Worm (Caenorhabditis elegans) whole organism, L4 larva: Measurements from ENCODE around the gene C05G5.7.

Experiments
- F26F4.8 ChIP-seq: fragments of 200-800 bp; sonication (Bioruptor generic); conservative IDR thresholded peaks from 2 replicates; pipeline ENCODE4 v1.3.6; 2022; ENCODE audit warnings: missing genetic modification characterization, missing compliant biosample characterization
- F49E8.2 ChIP-seq: sonication (generic microtip); optimal IDR thresholded peaks from 2 replicates; lab custom pipeline; 2016; ENCODE audit warnings: missing compliant biosample characterization, mild to moderate bottlenecking, missing genetic modification characterization, borderline replicate concordance
- R02D3.7 ChIP-seq: fragments of 150-350 bp; sonication (generic microtip); optimal IDR thresholded peaks from 3 replicates; lab custom pipeline; 2014; ENCODE audit warnings: missing biosample characterization, missing genetic modification characterization
- T20F7.1 ChIP-seq: fragments of 200-800 bp; sonication (Bioruptor generic); optimal IDR thresholded peaks from 2 replicates; lab custom pipeline; 2018; ENCODE audit warnings: mild to moderate bottlenecking, missing genetic modification characterization, missing compliant biosample characterization
- Y105C5A.15 ChIP-seq: fragments of 200-800 bp; sonication (Bioruptor generic); IDR thresholded peaks from 2 replicates; pipeline ENCODE4 v1.3.6; 2022; ENCODE audit warnings: missing genetic modification characterization, missing compliant biosample characterization
- Y5F2A.4 ChIP-seq: fragments of 200-800 bp; sonication (Bioruptor generic); optimal IDR thresholded peaks from 2 replicates; lab custom pipeline; 2018; ENCODE audit warnings: mild to moderate bottlenecking, missing genetic modification characterization, missing compliant biosample characterization
- Y75B8A.6 ChIP-seq: fragments of 200-800 bp; sonication (Bioruptor generic); IDR thresholded peaks from 2 replicates; pipeline ENCODE4 v1.3.6; 2022; ENCODE audit warnings: missing genetic modification reagents, missing genetic modification characterization, missing compliant biosample characterization
- aha-1 ChIP-seq: fragments of 150-350 bp; peaks from one replicate; lab custom pipeline; 2014; ENCODE audit warnings: missing biosample characterization, missing genetic modification characterization
- aly-2 ChIP-seq: sonication (generic microtip); optimal IDR thresholded peaks from 2 replicates; lab custom pipeline; 2018; ENCODE audit warnings: missing biosample characterization, missing genetic modification characterization
- ceh-20 ChIP-seq: fragments of 200-800 bp; sonication (Bioruptor generic); IDR thresholded peaks from 2 replicates; pipeline ENCODE4 v1.3.6; 2022; ENCODE audit warnings: missing genetic modification reagents, missing genetic modification characterization, missing compliant biosample characterization
- ces-1 ChIP-seq: fragments of 150-350 bp; sonication (generic microtip); optimal IDR thresholded peaks from 4 replicates; lab custom pipeline; 2014; ENCODE audit warnings: missing biosample characterization, missing genetic modification reagents, missing genetic modification characterization
- cey-2 ChIP-seq: sonication (generic microtip); optimal IDR thresholded peaks from 3 replicates; lab custom pipeline; 2017; ENCODE audit warnings: missing genetic modification characterization, mild to moderate bottlenecking, missing compliant biosample characterization, antibody characterized with exemption, borderline replicate concordance; ENCODE audit not compliant: insufficient read depth
- ctbp-1 ChIP-seq: fragments of 200-800 bp; sonication (Bioruptor generic); IDR thresholded peaks from 2 replicates; pipeline ENCODE4 v1.3.6; 2022; ENCODE audit warnings: missing genetic modification reagents, missing genetic modification characterization, missing compliant biosample characterization
- daf-12 ChIP-seq: fragments of 150-350 bp; optimal IDR thresholded peaks from 2 replicates; lab custom pipeline; 2014; ENCODE audit warnings: missing biosample characterization, missing genetic modification reagents, missing genetic modification characterization
- daf-19 ChIP-seq: fragments of 200-800 bp; sonication (Bioruptor generic); conservative IDR thresholded peaks from 2 replicates; pipeline ENCODE4 v1.3.6; 2022; ENCODE audit warnings: missing genetic modification characterization, missing compliant biosample characterization
- dmd-8 ChIP-seq: fragments of 200-800 bp; sonication (Bioruptor generic); IDR thresholded peaks from 2 replicates; pipeline ENCODE4 v1.3.6; 2022; ENCODE audit warnings: missing genetic modification characterization, missing compliant biosample characterization
- dmd-9 ChIP-seq: fragments of 200-800 bp; sonication (Bioruptor generic); IDR thresholded peaks from 2 replicates; pipeline ENCODE4 v1.3.6; 2022; ENCODE audit warnings: missing genetic modification reagents, missing genetic modification characterization, missing compliant biosample characterization
- dpl-1 ChIP-seq: fragments of 150-350 bp; optimal IDR thresholded peaks from 2 replicates; lab custom pipeline; 2014; ENCODE audit warnings: missing biosample characterization, missing genetic modification reagents, missing genetic modification characterization
- egl-43 ChIP-seq: fragments of 200-800 bp; sonication (Bioruptor generic); IDR thresholded peaks from 2 replicates; pipeline ENCODE4 v1.3.6; 2022; ENCODE audit warnings: missing genetic modification reagents, missing genetic modification characterization, missing compliant biosample characterization
- fos-1 ChIP-seq: fragments of 150-350 bp; optimal IDR thresholded peaks from 2 replicates; lab custom pipeline; 2014; ENCODE audit warnings: missing biosample characterization, missing genetic modification characterization
- gei-8 ChIP-seq: fragments of 200-800 bp; sonication (Bioruptor generic); optimal IDR thresholded peaks from 2 replicates; lab custom pipeline; 2018; ENCODE audit warnings: mild to moderate bottlenecking, missing genetic modification characterization, missing compliant biosample characterization
- hif-1 ChIP-seq, 2 experiments: sonication (generic microtip); optimal IDR thresholded peaks; 2 replicates each; lab custom pipeline; 2016 to 2017; ENCODE audit warnings: missing compliant biosample characterization in 2 of 2, missing genetic modification characterization in 2 of 2, missing genetic modification reagents in 2 of 2, missing genotype in 2 of 2, mild to moderate bottlenecking in 1 of 2
- hlh-11 ChIP-seq: fragments of 200-800 bp; sonication (Bioruptor generic); optimal IDR thresholded peaks from 2 replicates; lab custom pipeline; 2018; ENCODE audit warnings: mild to moderate bottlenecking, missing genetic modification characterization, missing compliant biosample characterization
- mxl-2 ChIP-seq: fragments of 200-800 bp; sonication (Bioruptor generic); conservative IDR thresholded peaks from 2 replicates; pipeline ENCODE4 v1.3.6; 2022; ENCODE audit warnings: missing genetic modification reagents, missing genetic modification characterization, missing compliant biosample characterization
- nhr-237 ChIP-seq: sonication (generic microtip); optimal IDR thresholded peaks from 2 replicates; lab custom pipeline; 2017; ENCODE audit warnings: missing biosample characterization, missing genetic modification characterization
- nhr-25 ChIP-seq: sonication (generic microtip); optimal IDR thresholded peaks from 2 replicates; lab custom pipeline; 2017; ENCODE audit warnings: missing genetic modification characterization, mild to moderate bottlenecking, missing compliant biosample characterization, antibody characterized with exemption, moderate library complexity, borderline replicate concordance; ENCODE audit not compliant: insufficient read depth
- nhr-28 ChIP-seq: fragments of 150-350 bp; optimal IDR thresholded peaks from 2 replicates; lab custom pipeline; 2014; ENCODE audit warnings: missing biosample characterization, missing genetic modification characterization
- nhr-6 ChIP-seq: fragments of 150-350 bp; optimal IDR thresholded peaks from 2 replicates; lab custom pipeline; 2014; ENCODE audit warnings: missing biosample characterization, missing genetic modification characterization
- set-16 ChIP-seq: fragments of 200-800 bp; sonication (Bioruptor generic); IDR thresholded peaks from 2 replicates; pipeline ENCODE4 v1.3.6; 2022; ENCODE audit warnings: missing genetic modification reagents, missing genetic modification characterization, missing compliant biosample characterization
- snpc-1.2 ChIP-seq: fragments of 200-800 bp; sonication (Bioruptor generic); IDR thresholded peaks from 2 replicates; pipeline ENCODE4 v1.3.6; 2022; ENCODE audit warnings: missing genetic modification reagents, missing genetic modification characterization, missing compliant biosample characterization
- tra-1 ChIP-seq: fragments of 200-800 bp; sonication (Bioruptor generic); IDR thresholded peaks from 2 replicates; pipeline ENCODE4 v1.3.6; 2022; ENCODE audit warnings: missing genetic modification reagents, missing genetic modification characterization, missing compliant biosample characterization
- unc-62 ChIP-seq, 3 experiments: fragments of 150-350 bp in 1 of 3; sonication (generic microtip); optimal IDR thresholded peaks in 2 of 3; peaks in 1 of 3; 1 replicate in 1 of 3; 2 replicates in 2 of 3; lab custom pipeline; 2014 to 2017; ENCODE audit warnings: missing biosample characterization in 3 of 3, missing genetic modification characterization in 3 of 3, missing genetic modification reagents in 3 of 3, missing genotype in 1 of 3
- vab-7 ChIP-seq: fragments of 200-800 bp; sonication (Bioruptor generic); IDR thresholded peaks from 2 replicates; pipeline ENCODE4 v1.3.6; 2022; ENCODE audit warnings: missing genetic modification reagents, missing genetic modification characterization, missing compliant biosample characterization
- zfp-3 ChIP-seq: fragments of 200-800 bp; sonication (Bioruptor generic); conservative IDR thresholded peaks from 2 replicates; pipeline ENCODE4 v1.3.6; 2022; ENCODE audit warnings: missing genetic modification reagents, missing genetic modification characterization, missing compliant biosample characterization
- zip-11 ChIP-seq: fragments of 200-800 bp; sonication (Bioruptor generic); IDR thresholded peaks from 2 replicates; pipeline ENCODE4 v1.3.6; 2022; ENCODE audit warnings: missing genetic modification characterization, missing compliant biosample characterization

C05G5.7 gene

DNA sequence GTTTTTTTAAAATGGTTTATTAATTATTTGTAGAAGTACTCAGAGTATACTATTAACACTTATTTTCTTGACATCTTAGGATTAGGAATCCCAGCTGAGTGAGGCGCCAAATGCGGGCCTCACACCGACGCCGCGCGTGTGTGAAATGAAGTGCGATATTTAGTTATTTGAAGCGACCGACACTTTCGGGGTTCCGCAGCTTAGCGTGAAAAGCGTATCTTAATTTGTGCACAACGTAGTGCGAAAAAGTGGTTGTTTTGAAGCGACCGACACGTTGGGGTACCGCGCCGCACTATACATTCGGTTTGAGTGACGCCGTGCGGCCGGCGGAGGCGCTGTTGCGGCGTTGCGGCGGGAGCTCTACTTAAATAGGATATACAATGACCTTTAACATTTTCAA lies 38.6 kb downstream of the C05G5.7 start:
- TF ChIP-seq aha-1 (tag; lab: Kevin White, UChicago): peak; percentile 28
- no peak for TF ChIP-seq aly-2
- TF ChIP-seq egl-43 (GFP tag; lab: Robert Waterston, UW): peak; percentile 14; the same call in 1 of the 2 replicates
- TF ChIP-seq F49E8.2 (tag; lab: Kevin White, UChicago): no peak

- no peak for TF ChIP-seq snpc-1.2
- 0 out of 2 replicates have a peak, but pooled peaks have one; percentile 32 for TF ChIP-seq egl-43 (GFP tag; lab: Robert Waterston, UW)
- no peak for TF ChIP-seq daf-12 (tag; lab: Kevin White, UChicago)
- TF ChIP-seq dmd-9 (GFP tag; lab: Robert Waterston, UW): no peak
- TF ChIP-seq daf-19 (GFP tag; lab: Robert Waterston, UW): no peak
- TF ChIP-seq F26F4.8: no peak
- no peak for TF ChIP-seq dpl-1 (GFP tag; lab: Kevin White, UChicago)
- TF ChIP-seq ctbp-1 (GFP tag; lab: Robert Waterston, UW): no peak
- no peak for TF ChIP-seq cey-2
- TF ChIP-seq ceh-20 (GFP tag; lab: Robert Waterston, UW): no peak
- TF ChIP-seq aha-1 (tag; lab: Kevin White, UChicago): peak; percentile 38
- no peak for TF ChIP-seq nhr-25 (tag; lab: Kevin White, UChicago)
- no peak for TF ChIP-seq Y105C5A.15
- TF ChIP-seq T20F7.1: no peak
- TF ChIP-seq vab-7 (GFP tag; lab: Robert Waterston, UW): no peak
- no peak for TF ChIP-seq set-16
These were observed 42.1 kb downstream of the C05G5.7 start, which contains the start of gene F40E10.5 for ce11 chrX:14701490-14701889. Gene F40E10.5, plus strand, starts transcription at chrX:14701790.

- TF ChIP-seq mxl-2 (GFP tag; lab: Robert Waterston, UW): no peak
- TF ChIP-seq R02D3.7: no peak
- no peak for TF ChIP-seq nhr-6 (tag; lab: Kevin White, UChicago)
- no peak for TF ChIP-seq dmd-8
- TF ChIP-seq nhr-28 (tag; lab: Kevin White, UChicago): no peak
- no peak for TF ChIP-seq tra-1
- TF ChIP-seq unc-62 (GFP tag; optimal IDR thresholded peaks at IDR 0.05 in 1 of 2; lab: Kevin White, UChicago): peak in 1 of 2 experiments; percentile 80
- no peak for TF ChIP-seq unc-62 (tag; optimal IDR thresholded peaks at IDR 0.05; lab: Kevin White, UChicago)
- no peak for TF ChIP-seq fos-1 (tag; lab: Kevin White, UChicago)
- TF ChIP-seq hif-1 (tag; optimal IDR thresholded peaks at IDR 0.05; lab: Kevin White, UChicago): no peak
These were observed 43.7 kb downstream of the C05G5.7 start, which contains the start of gene hch-1 for ce11 chrX:14699866-14700265. Gene hch-1, minus strand, starts transcription at chrX:14699977.

DNA sequence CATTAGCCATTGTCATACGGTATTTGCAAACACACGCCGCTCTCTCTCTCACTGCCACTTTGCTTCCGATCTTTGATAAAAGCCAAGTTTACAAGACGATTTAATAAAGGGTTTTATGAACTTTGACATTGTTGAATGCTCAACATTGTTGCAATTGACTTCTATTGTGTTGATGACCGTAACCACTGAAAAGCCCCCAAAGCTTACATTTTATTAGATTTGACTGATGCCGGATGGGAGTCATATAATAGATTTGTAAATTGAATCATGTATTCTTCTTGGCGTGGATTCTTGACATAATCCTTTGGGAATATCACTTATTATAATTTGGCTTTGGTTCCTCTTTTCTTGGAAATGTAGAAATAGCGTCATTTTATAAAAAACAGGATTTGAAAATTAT lies 47.7 kb downstream of the C05G5.7 start:
- TF ChIP-seq egl-43 (GFP tag; lab: Robert Waterston, UW) (no peak), aly-2 (no peak), zfp-3 (GFP tag; lab: Robert Waterston, UW) (no peak), zip-11 (no peak), nhr-25 (tag; lab: Kevin White, UChicago) (no peak)

ce11 chrX:14694633-14695177 lies 48.9 kb downstream of the C05G5.7 start:
- no peak for TF ChIP-seq hlh-11 (tag; lab: Kevin White, UChicago)
- no peak for TF ChIP-seq Y75B8A.6
- no peak for TF ChIP-seq cey-2
- no peak for TF ChIP-seq Y5F2A.4 (GFP tag; lab: Kevin White, UChicago)
- TF ChIP-seq gei-8 (GFP tag; lab: Kevin White, UChicago): no peak
- peak; percentile 32 for TF ChIP-seq ces-1 (GFP tag; lab: Kevin White, UChicago)
- TF ChIP-seq unc-62 (GFP tag; optimal IDR thresholded peaks at IDR 0.05 in 1 of 2; lab: Kevin White, UChicago): peak in 1 of 2 experiments; percentile 53
- TF ChIP-seq unc-62 (tag; optimal IDR thresholded peaks at IDR 0.05; lab: Kevin White, UChicago): no peak
- TF ChIP-seq nhr-237: no peak
